Worm (Caenorhabditis elegans) whole organism, L4/young adult: ENCODE data around the gene F53F1.2.

Source experiments
- dao-5 ChIP-seq: sonication (generic microtip); optimal IDR thresholded peaks from 2 replicates; lab custom pipeline; 2016; ENCODE audit warnings: missing genotype, missing genetic modification characterization, moderate library complexity, missing compliant biosample characterization
- him-1 ChIP-seq: sonication (generic microtip); optimal IDR thresholded peaks from 2 replicates; lab custom pipeline; 2016; ENCODE audit warnings: missing genotype, missing genetic modification reagents, missing genetic modification characterization, missing compliant biosample characterization

DNA sequence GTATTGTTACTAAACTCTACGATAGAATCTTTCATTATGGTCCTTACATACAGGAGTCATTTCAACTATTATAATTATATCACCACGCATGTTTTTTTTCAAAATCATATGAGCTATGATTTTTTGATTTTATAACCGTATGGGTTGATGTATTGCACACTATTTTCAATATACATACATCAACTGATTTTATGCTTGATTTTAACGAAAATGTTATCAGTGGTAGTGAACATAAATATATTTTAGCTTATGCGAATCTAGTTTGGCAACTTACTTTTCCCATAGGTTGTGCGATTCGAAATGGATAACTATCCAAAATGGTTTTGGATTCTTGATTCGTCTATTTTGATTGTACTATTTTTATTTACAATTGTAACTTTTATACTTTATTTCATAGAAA lies 17.0 kb downstream of the F53F1.2 start, which contains the start of gene srv-10:
- TF ChIP-seq him-1 (tag; lab: Kevin White, UChicago) (no peak), dao-5 (no peak)
